ENCODE assay signal across 4 fruit fly cellular contexts in genomic region chr3L:16956768-16957533, dm6.
TF ChIP-seq lines count a peak whose summit lies in the region.

No protein-coding gene starts in this region.

TF ChIP-seq in whole organism, adult, 20 proteins besides CTCF, POLR2A, EP300 and RAD21 (continued from another document):
- no peak for TF ChIP-seq CG14711 (tag; optimal IDR thresholded peaks at IDR 0.05; lab: Kevin White, UChicago)

TF ChIP-seq in whole organism, embryonic, 481 proteins besides CTCF, POLR2A, EP300 and RAD21 (continued from another document and continues in another):
- peak; percentile 15 for TF ChIP-seq CG10654 (GFP tag; optimal IDR thresholded peaks at IDR 0.05; lab: Kevin White, UChicago)
- no peak for TF ChIP-seq peb (GFP tag; IDR thresholded peaks at IDR 0.05; lab: Robert Waterston, UW)
- peak; percentile 1 for TF ChIP-seq Myb (GFP tag; optimal IDR thresholded peaks at IDR 0.05; lab: Kevin White, UChicago)
- peak; percentile 83 for TF ChIP-seq Ada2b (GFP tag; IDR thresholded peaks at IDR 0.05; lab: Robert Waterston, UW)
- peak; percentile 46; the same call in 1 of the 2 replicates for TF ChIP-seq ssp (GFP tag; IDR thresholded peaks at IDR 0.05; lab: Robert Waterston, UW)
- TF ChIP-seq bab2 (GFP tag; optimal IDR thresholded peaks at IDR 0.05; lab: Kevin White, UChicago), result peak; percentile 50
- peak; percentile 37 to 58 for TF ChIP-seq dpn (GFP tag; optimal IDR thresholded peaks at IDR 0.05; lab: Kevin White, UChicago)
- peak; percentile 71 for TF ChIP-seq CG10267 (tag; optimal IDR thresholded peaks at IDR 0.05; lab: Kevin White, UChicago)
- no peak for TF ChIP-seq hkb (optimal IDR thresholded peaks at IDR 0.05; lab: Kevin White, UChicago)
- TF ChIP-seq hkb (GFP tag; IDR thresholded peaks at IDR 0.05; lab: Robert Waterston, UW), result peak; percentile 79
- no peak for TF ChIP-seq CG2875 (GFP tag; optimal IDR thresholded peaks at IDR 0.05; lab: Kevin White, UChicago)
- TF ChIP-seq Dip2 (GFP tag; IDR thresholded peaks at IDR 0.05; lab: Robert Waterston, UW), result no peak
- TF ChIP-seq Fer3 (tag; optimal IDR thresholded peaks at IDR 0.05; lab: Kevin White, UChicago), result peak; percentile 56
- peak; percentile 14 for TF ChIP-seq schlank (tag; optimal IDR thresholded peaks at IDR 0.05; lab: Kevin White, UChicago)
- peak; percentile 72 for TF ChIP-seq ranshi (GFP tag; IDR thresholded peaks at IDR 0.05; lab: Robert Waterston, UW)
- TF ChIP-seq Meics (GFP tag; optimal IDR thresholded peaks at IDR 0.05; lab: Kevin White, UChicago), result peak; percentile 54
- no peak for TF ChIP-seq CG31388 (GFP tag; optimal IDR thresholded peaks at IDR 0.05; lab: Kevin White, UChicago)
- TF ChIP-seq CG11398 (GFP tag; optimal IDR thresholded peaks at IDR 0.05; lab: Kevin White, UChicago), result peak; percentile 31
- TF ChIP-seq bigmax (GFP tag; optimal IDR thresholded peaks at IDR 0.05; lab: Kevin White, UChicago), result no peak
- no peak for TF ChIP-seq sens-2 (GFP tag; IDR thresholded peaks at IDR 0.05; lab: Robert Waterston, UW)
- peak; percentile 79 for TF ChIP-seq Atf6 (GFP tag; IDR thresholded peaks at IDR 0.05; lab: Robert Waterston, UW)
- peak; percentile 69; the same call in 1 of the 2 replicates for TF ChIP-seq Awh (GFP tag; IDR thresholded peaks at IDR 0.05; lab: Robert Waterston, UW)
- TF ChIP-seq Fer2 (tag; optimal IDR thresholded peaks at IDR 0.05; lab: Kevin White, UChicago), result peak; percentile 31
- no peak for TF ChIP-seq CG4404 (GFP tag; IDR thresholded peaks at IDR 0.05; lab: Robert Waterston, UW)
- peak in 1 of 3 experiments; percentile 45 for TF ChIP-seq lola (GFP tag; optimal IDR thresholded peaks at IDR 0.05; lab: Kevin White, UChicago)
- TF ChIP-seq slou (GFP tag; optimal IDR thresholded peaks at IDR 0.05; lab: Kevin White, UChicago), result peak; percentile 24
- peak; percentile 21 for TF ChIP-seq Bdp1 (GFP tag; optimal IDR thresholded peaks at IDR 0.05; lab: Kevin White, UChicago)
- TF ChIP-seq Opbp (GFP tag; IDR thresholded peaks at IDR 0.05; lab: Robert Waterston, UW; ENCODE audit: partially characterized antibody), result 0 out of 3 replicates have a peak, but pooled peaks have one; percentile 51
- no peak for TF ChIP-seq sc (optimal IDR thresholded peaks at IDR 0.05; lab: Kevin White, UChicago)
- TF ChIP-seq sc (GFP tag; optimal IDR thresholded peaks at IDR 0.05; lab: Kevin White, UChicago), result peak; percentile 15
- peak; percentile 61 for TF ChIP-seq CG1602 (GFP tag; optimal IDR thresholded peaks at IDR 0.05; lab: Kevin White, UChicago)
- peak; percentile 73 for TF ChIP-seq unpg (GFP tag; optimal IDR thresholded peaks at IDR 0.05; lab: Kevin White, UChicago)
- TF ChIP-seq Xrp1 (GFP tag; IDR thresholded peaks at IDR 0.05; lab: Robert Waterston, UW), result peak; percentile 67; the same call in 1 of the 2 replicates
- no peak for TF ChIP-seq Gsc (GFP tag; IDR thresholded peaks at IDR 0.05; lab: Robert Waterston, UW)
- TF ChIP-seq row (GFP tag; IDR thresholded peaks at IDR 0.05; lab: Robert Waterston, UW), result peak; percentile 80
- TF ChIP-seq jumu (GFP tag; optimal IDR thresholded peaks at IDR 0.05; lab: Kevin White, UChicago), result no peak
- no peak for TF ChIP-seq CG33557 (GFP tag; optimal IDR thresholded peaks at IDR 0.05; lab: Kevin White, UChicago)
- TF ChIP-seq HLH4C (GFP tag; IDR thresholded peaks at IDR 0.05; lab: Robert Waterston, UW; ENCODE audit: partially characterized antibody), result no peak
- TF ChIP-seq bowl (GFP tag; IDR thresholded peaks at IDR 0.05; lab: Robert Waterston, UW), result no peak
- no peak for TF ChIP-seq CG17612 (GFP tag; IDR thresholded peaks at IDR 0.05; lab: Robert Waterston, UW)
- peak; percentile 57 for TF ChIP-seq CG15514 (GFP tag; optimal IDR thresholded peaks at IDR 0.05; lab: Kevin White, UChicago)
- TF ChIP-seq CG31365 (tag; optimal IDR thresholded peaks at IDR 0.05; lab: Kevin White, UChicago), result no peak
- TF ChIP-seq CG11723 (GFP tag; optimal IDR thresholded peaks at IDR 0.05; lab: Kevin White, UChicago), result no peak

TF ChIP-seq in whole organism, prepupa, 60 proteins besides CTCF, POLR2A, EP300 and RAD21 (continued from another document):
- peak; percentile 25 for TF ChIP-seq CG3919 (GFP tag; optimal IDR thresholded peaks at IDR 0.05; lab: Kevin White, UChicago)
- TF ChIP-seq Lpt (GFP tag; optimal IDR thresholded peaks at IDR 0.05; lab: Kevin White, UChicago), result no peak
- peak; percentile 63 for TF ChIP-seq vri (GFP tag; optimal IDR thresholded peaks at IDR 0.05; lab: Kevin White, UChicago)
- TF ChIP-seq net (GFP tag; optimal IDR thresholded peaks at IDR 0.05; lab: Kevin White, UChicago), result peak; percentile 36
- peak; percentile 51 for TF ChIP-seq eg (GFP tag; IDR thresholded peaks at IDR 0.05; lab: Robert Waterston, UW)
- TF ChIP-seq Ets21C (GFP tag; optimal IDR thresholded peaks at IDR 0.05; lab: Kevin White, UChicago), result no peak
- no peak for TF ChIP-seq CG4318 (GFP tag; optimal IDR thresholded peaks at IDR 0.05; lab: Kevin White, UChicago)
- TF ChIP-seq acj6 (GFP tag; optimal IDR thresholded peaks at IDR 0.05; lab: Kevin White, UChicago), result peak; percentile 23
- TF ChIP-seq ss (GFP tag; optimal IDR thresholded peaks at IDR 0.05; lab: Kevin White, UChicago), result no peak
- TF ChIP-seq CG6163 (GFP tag; IDR thresholded peaks at IDR 0.05; lab: Robert Waterston, UW), result peak; percentile 30; the same call in 1 of the 3 replicates
- no peak for TF ChIP-seq CG6854 (GFP tag; optimal IDR thresholded peaks at IDR 0.05; lab: Kevin White, UChicago)
- TF ChIP-seq CG6808 (GFP tag; optimal IDR thresholded peaks at IDR 0.05; lab: Kevin White, UChicago), result no peak
- no peak for TF ChIP-seq CG10669 (GFP tag; optimal IDR thresholded peaks at IDR 0.05; lab: Kevin White, UChicago)
- peak; percentile 28 for TF ChIP-seq Sox102F (GFP tag; optimal IDR thresholded peaks at IDR 0.05; lab: Kevin White, UChicago)
- TF ChIP-seq fd59A (GFP tag; optimal IDR thresholded peaks at IDR 0.05; lab: Kevin White, UChicago), result no peak
- TF ChIP-seq Hr39 (GFP tag; optimal IDR thresholded peaks at IDR 0.05; lab: Kevin White, UChicago), result no peak
- peak; percentile 67 for TF ChIP-seq svp (GFP tag; lab: Kevin White, UChicago)
- peak; percentile 55 for TF ChIP-seq Met (GFP tag; optimal IDR thresholded peaks at IDR 0.05; lab: Kevin White, UChicago)
- TF ChIP-seq CG8632 (GFP tag; optimal IDR thresholded peaks at IDR 0.05; lab: Kevin White, UChicago), result peak; percentile 37
- TF ChIP-seq CG7368 (GFP tag; optimal IDR thresholded peaks at IDR 0.05; lab: Kevin White, UChicago), result no peak
- TF ChIP-seq Blimp-1 (GFP tag; optimal IDR thresholded peaks at IDR 0.05; lab: Kevin White, UChicago), result peak; percentile 33
- TF ChIP-seq CG8319 (GFP tag; optimal IDR thresholded peaks at IDR 0.05; lab: Kevin White, UChicago), result no peak
- peak; percentile 41 for TF ChIP-seq esn (GFP tag; optimal IDR thresholded peaks at IDR 0.05; lab: Kevin White, UChicago)
- no peak for TF ChIP-seq Eip93F (GFP tag; optimal IDR thresholded peaks at IDR 0.05; lab: Kevin White, UChicago)
- TF ChIP-seq achi (GFP tag; optimal IDR thresholded peaks at IDR 0.05; lab: Kevin White, UChicago), result no peak
- no peak for TF ChIP-seq dsx (GFP tag; optimal IDR thresholded peaks at IDR 0.05; lab: Kevin White, UChicago; ENCODE audit: poor library complexity, severe bottlenecking)
- no peak for TF ChIP-seq Hr38 (GFP tag; optimal IDR thresholded peaks at IDR 0.05; lab: Kevin White, UChicago)
- TF ChIP-seq fd85E (GFP tag; optimal IDR thresholded peaks at IDR 0.05; lab: Kevin White, UChicago), result no peak
- TF ChIP-seq cyc (GFP tag; optimal IDR thresholded peaks at IDR 0.05; lab: Kevin White, UChicago), result peak; percentile 22
- no peak for TF ChIP-seq Ets96B (tag; optimal IDR thresholded peaks at IDR 0.05; lab: Kevin White, UChicago)
- TF ChIP-seq OdsH (GFP tag; optimal IDR thresholded peaks at IDR 0.05; lab: Kevin White, UChicago), result no peak
- no peak for TF ChIP-seq spab (GFP tag; optimal IDR thresholded peaks at IDR 0.05; lab: Kevin White, UChicago)
- TF ChIP-seq CG16779 (tag; optimal IDR thresholded peaks at IDR 0.05; lab: Kevin White, UChicago), result no peak
- no peak for TF ChIP-seq salr (GFP tag; optimal IDR thresholded peaks at IDR 0.05; lab: Kevin White, UChicago)
- peak; percentile 67 for TF ChIP-seq Eip78C (GFP tag; lab: Kevin White, UChicago)
- no peak for TF ChIP-seq CG1621 (tag; optimal IDR thresholded peaks at IDR 0.05; lab: Kevin White, UChicago)
- TF ChIP-seq topi (GFP tag; optimal IDR thresholded peaks at IDR 0.05; lab: Kevin White, UChicago), result peak; percentile 26
- TF ChIP-seq CG10631 (GFP tag; optimal IDR thresholded peaks at IDR 0.05; lab: Kevin White, UChicago), result no peak
- no peak for TF ChIP-seq Smox (GFP tag; optimal IDR thresholded peaks at IDR 0.05; lab: Kevin White, UChicago)
- TF ChIP-seq CG8119 (GFP tag; IDR thresholded peaks at IDR 0.05; lab: Robert Waterston, UW), result peak; percentile 65; the same call in 2 of the 3 replicates
- peak; percentile 48 for TF ChIP-seq CG32006 (GFP tag; optimal IDR thresholded peaks at IDR 0.05; lab: Kevin White, UChicago)

TF ChIP-seq in whole organism, wandering third instar larva, 38 proteins besides CTCF, POLR2A, EP300 and RAD21 (continued from another document):
- TF ChIP-seq Vsx2 (GFP tag; optimal IDR thresholded peaks at IDR 0.05; lab: Kevin White, UChicago; ENCODE audit: partially characterized antibody) (peak; percentile 56), GATAd (GFP tag; optimal IDR thresholded peaks at IDR 0.05; lab: Kevin White, UChicago) (no peak), Rel (GFP tag; optimal IDR thresholded peaks at IDR 0.05; lab: Kevin White, UChicago) (no peak), Rel (tag; optimal IDR thresholded peaks at IDR 0.05; lab: Kevin White, UChicago) (peak; percentile 68), Myc (optimal IDR thresholded peaks at IDR 0.05; lab: Kevin White, UChicago) (no peak), sv (GFP tag; optimal IDR thresholded peaks at IDR 0.05; lab: Kevin White, UChicago) (peak; percentile 33), ey (GFP tag; optimal IDR thresholded peaks at IDR 0.05; lab: Kevin White, UChicago) (peak; percentile 27), rgr (GFP tag; optimal IDR thresholded peaks at IDR 0.05; lab: Kevin White, UChicago) (peak; percentile 31), OdsH (GFP tag; optimal IDR thresholded peaks at IDR 0.05; lab: Kevin White, UChicago) (peak; percentile 28)
